Fruit fly (Drosophila melanogaster) Kc167 (cell line): ENCODE data around the gene Taf12L.

ENCODE experiments used
- Myc ChIP-seq: fragments of >200 bp; optimal IDR thresholded peaks from 2 replicates; lab custom pipeline; 2017; ENCODE audit warnings: missing external identifiers
- Sin3A ChIP-seq: fragments of >200 bp; optimal IDR thresholded peaks from 2 replicates; lab custom pipeline; 2018; ENCODE audit warnings: missing external identifiers
- h ChIP-seq: fragments of >200 bp; optimal IDR thresholded peaks from 3 replicates; lab custom pipeline; 2018; ENCODE audit warnings: missing external identifiers
- insv ChIP-seq: fragments of >200 bp; optimal IDR thresholded peaks from 3 replicates; lab custom pipeline; 2018; ENCODE audit warnings: missing external identifiers
- psq ChIP-seq: fragments of >200 bp; optimal IDR thresholded peaks from 2 replicates; lab custom pipeline; 2017; ENCODE audit warnings: missing external identifiers
- ttk ChIP-seq: sonication (Bioruptor generic); optimal IDR thresholded peaks from 2 replicates; lab custom pipeline; 2017; ENCODE audit warnings: missing external identifiers

The Taf12L gene

DNA sequence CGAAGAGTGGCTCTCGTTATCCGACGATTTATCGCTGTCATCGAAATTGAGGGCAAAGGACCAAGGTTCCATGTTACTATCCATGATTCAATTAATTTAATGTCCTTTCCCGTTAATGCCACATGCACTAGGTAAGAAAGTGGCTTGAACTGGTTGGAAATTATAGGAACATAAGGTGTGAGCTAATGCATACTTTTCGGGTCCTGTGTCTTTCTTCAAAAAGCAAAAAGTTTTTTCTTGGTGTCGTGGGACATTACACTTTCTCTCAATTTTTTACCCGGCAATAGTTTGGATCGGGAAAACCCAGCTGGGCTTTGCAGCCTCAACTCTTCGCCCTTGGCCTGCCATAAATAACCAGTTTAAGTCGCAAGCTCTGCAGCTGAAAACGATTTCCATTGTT is at the start of gene Taf12L:
TSS of gene Taf12L (minus strand) at position 101 of the 400 bp plus-strand sequence.
- TF ChIP-seq Myc (lab: Kevin White, UChicago) (no peak), psq (lab: Kevin White, UChicago) (no peak), h (lab: Kevin White, UChicago) (no peak), Sin3A (lab: Kevin White, UChicago) (no peak), insv (no peak), ttk (no peak)

DNA sequence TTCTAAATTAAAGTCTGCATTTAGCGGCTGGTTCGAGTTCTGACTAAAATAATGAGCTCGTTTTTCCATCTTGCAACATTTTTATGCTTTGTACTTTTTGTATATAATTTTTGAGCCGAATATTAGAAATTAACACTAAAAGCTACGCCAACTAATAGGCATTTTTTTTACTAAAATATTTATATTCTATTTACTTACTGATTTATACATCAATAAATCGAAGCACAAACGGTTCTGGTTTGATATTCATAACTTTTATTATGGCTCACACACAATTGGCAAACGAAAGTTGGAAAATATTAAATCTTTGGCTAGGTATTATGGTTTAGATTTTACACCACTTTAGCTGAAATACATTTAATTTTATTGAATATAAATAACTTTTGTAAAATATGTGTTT is 33.1 kb upstream of the Taf12L start, which contains the start of gene CG15631:
TSS of gene CG15631 (minus strand) at position 101 of the 400 bp plus-strand sequence.
- no peak for TF ChIP-seq psq (lab: Kevin White, UChicago)
- TF ChIP-seq Myc (lab: Kevin White, UChicago), result no peak
- TF ChIP-seq Sin3A (lab: Kevin White, UChicago), result no peak
- no peak for TF ChIP-seq ttk
- TF ChIP-seq h (lab: Kevin White, UChicago), result no peak
- TF ChIP-seq insv, result no peak

DNA sequence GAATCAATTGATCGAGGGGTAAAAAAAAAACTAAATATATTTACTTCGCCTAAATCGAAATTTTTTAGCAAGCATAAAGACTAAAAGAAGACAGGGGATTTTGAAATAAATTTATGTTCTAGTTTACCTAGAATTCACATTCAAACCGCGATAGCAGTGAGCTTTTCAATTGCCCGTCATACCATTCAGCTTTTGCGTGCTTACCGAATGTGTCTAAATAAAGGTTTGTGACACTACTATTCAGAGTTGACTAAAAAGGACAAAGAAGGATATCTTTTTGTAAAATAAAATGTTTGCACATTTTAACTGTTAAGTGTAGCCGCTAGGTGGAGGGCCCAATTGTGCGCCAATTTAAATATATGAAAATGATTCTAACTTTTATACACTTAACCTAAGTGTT is 24.7 kb upstream of the Taf12L start:
- no peak for TF ChIP-seq ttk
- no peak for TF ChIP-seq Sin3A (lab: Kevin White, UChicago)
- no peak for TF ChIP-seq h (lab: Kevin White, UChicago)
- TF ChIP-seq insv, result no peak
- TF ChIP-seq psq (lab: Kevin White, UChicago), result no peak
- no peak for TF ChIP-seq Myc (lab: Kevin White, UChicago)

DNA sequence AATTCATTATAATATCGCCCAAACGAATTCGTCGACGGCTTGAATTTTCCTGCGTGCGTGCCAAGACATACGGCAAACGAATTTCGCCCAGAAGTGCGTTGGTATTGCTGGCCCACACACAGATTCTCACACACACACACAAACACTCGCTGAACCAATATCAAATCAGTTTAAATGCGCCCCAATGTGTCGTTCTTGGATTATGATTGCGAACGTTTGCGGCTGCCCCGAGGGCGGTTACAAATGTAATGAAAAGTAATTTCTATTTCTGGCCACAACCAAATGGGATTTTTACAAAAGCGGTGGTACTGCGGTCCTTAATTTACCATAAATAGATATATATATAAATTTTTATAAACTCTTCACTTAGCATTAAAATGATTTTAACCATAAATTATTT is 2.4 kb downstream of the Taf12L start:
- no peak for TF ChIP-seq h (lab: Kevin White, UChicago)
- TF ChIP-seq insv, result no peak
- TF ChIP-seq psq (lab: Kevin White, UChicago), result no peak
- no peak for TF ChIP-seq Myc (lab: Kevin White, UChicago)
- no peak for TF ChIP-seq Sin3A (lab: Kevin White, UChicago)
- no peak for TF ChIP-seq ttk

DNA sequence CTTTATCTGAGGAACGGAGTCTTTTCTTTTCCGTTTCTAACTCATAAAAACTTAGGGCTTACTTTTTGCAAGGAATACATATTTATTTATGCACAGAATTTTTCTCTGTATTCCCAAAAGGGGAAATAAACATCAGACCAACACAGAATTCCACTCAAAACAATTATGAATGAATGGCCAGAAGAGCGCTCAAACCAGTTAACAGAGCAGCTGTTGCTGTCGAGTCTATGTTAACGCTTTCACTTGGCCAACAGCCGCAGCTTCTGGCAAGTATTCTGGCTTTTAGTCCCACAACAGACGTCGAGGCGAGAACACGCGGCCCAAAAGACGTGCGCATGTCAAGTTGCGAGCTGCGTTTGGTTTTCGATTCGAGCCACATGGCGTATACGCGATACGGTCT is 6.9 kb downstream of the Taf12L start, which contains the start of gene dcma:
TSS of gene dcma (plus strand) at position 301 of the 400 bp plus-strand sequence.
- TF ChIP-seq ttk (no peak), insv (no peak), Myc (lab: Kevin White, UChicago) (no peak)

- TF ChIP-seq ttk (no peak), psq (lab: Kevin White, UChicago) (no peak), insv (no peak), Sin3A (lab: Kevin White, UChicago) (no peak), h (lab: Kevin White, UChicago) (no peak), Myc (lab: Kevin White, UChicago) (no peak)
Observed at dm6 chr2L:4690602-4691001, 10.7 kb downstream of the Taf12L start, which contains the start of gene CG3251. Gene CG3251 (minus strand): TSS chr2L:4690702.

- TF ChIP-seq Sin3A (lab: Kevin White, UChicago), result no peak
- TF ChIP-seq Myc (lab: Kevin White, UChicago), result no peak
- no peak for TF ChIP-seq ttk
- TF ChIP-seq insv, result no peak
- no peak for TF ChIP-seq psq (lab: Kevin White, UChicago)
- no peak for TF ChIP-seq h (lab: Kevin White, UChicago)
Observed at dm6 chr2L:4687211-4687610, 14.1 kb downstream of the Taf12L start, which contains the start of gene Elba3. Gene Elba3 (plus strand): TSS chr2L:4687511.

DNA sequence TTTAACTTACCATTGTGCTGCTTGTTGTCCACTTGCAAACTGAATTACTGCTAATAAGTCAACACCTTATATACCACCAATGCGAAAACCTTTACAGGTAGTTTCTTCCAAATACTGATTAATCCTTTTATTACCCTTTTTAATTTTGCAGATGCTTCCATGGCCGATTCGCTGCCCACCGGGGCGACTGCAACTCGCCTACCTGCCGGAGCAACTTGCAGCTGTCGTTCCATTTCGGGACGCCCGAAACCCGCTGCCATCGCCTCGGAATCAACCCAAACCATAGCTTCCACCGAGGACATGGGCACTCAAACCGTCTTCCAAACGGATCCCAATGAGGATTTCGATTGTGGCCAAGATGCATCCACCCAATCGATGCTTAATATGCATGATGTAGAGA is 16.9 kb downstream of the Taf12L start, which contains the start of gene Elba1:
TSS of gene Elba1 (minus strand) at position 101 of the 400 bp plus-strand sequence.
- TF ChIP-seq Sin3A (lab: Kevin White, UChicago), result no peak
- no peak for TF ChIP-seq Myc (lab: Kevin White, UChicago)
- no peak for TF ChIP-seq ttk
- no peak for TF ChIP-seq psq (lab: Kevin White, UChicago)
- TF ChIP-seq insv, result no peak
- no peak for TF ChIP-seq h (lab: Kevin White, UChicago)

DNA sequence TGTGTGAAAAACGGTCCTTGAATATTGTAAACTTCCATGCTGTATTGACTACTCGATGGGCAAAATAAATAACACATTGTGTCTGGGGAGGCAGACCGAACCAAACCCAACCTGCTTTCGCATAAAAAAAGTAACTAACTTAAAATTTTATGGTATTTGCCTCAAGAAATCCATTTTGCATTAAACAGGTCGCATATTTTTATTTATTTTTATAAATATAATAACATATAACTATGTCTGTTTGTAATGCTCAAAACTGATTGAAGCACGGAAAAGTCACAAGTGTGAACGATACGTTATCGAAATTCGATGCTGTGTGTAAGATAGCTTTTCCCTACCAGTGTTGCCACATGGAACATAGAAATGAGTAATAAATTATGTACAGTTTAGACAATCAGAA is 18.9 kb downstream of the Taf12L start, which contains the start of gene CG11929:
TSS of gene CG11929 (plus strand) at position 301 of the 400 bp plus-strand sequence.
- TF ChIP-seq Myc (lab: Kevin White, UChicago) (no peak), insv (no peak), Sin3A (lab: Kevin White, UChicago) (no peak), ttk (no peak), h (lab: Kevin White, UChicago) (no peak), psq (lab: Kevin White, UChicago) (no peak)

dm6 chr2L:4660932-4661331 is 40.4 kb downstream of the Taf12L start:
- TF ChIP-seq psq (lab: Kevin White, UChicago), result no peak
- TF ChIP-seq ttk, result no peak
- no peak for TF ChIP-seq insv
- no peak for TF ChIP-seq h (lab: Kevin White, UChicago)
- TF ChIP-seq Myc (lab: Kevin White, UChicago), result no peak
- TF ChIP-seq Sin3A (lab: Kevin White, UChicago), result no peak
